Worm (Caenorhabditis elegans) whole organism, L2 larva: Measurements from ENCODE around the gene age-1.

Experiments
- C34F6.9 ChIP-seq: fragments of 150-350 bp; optimal IDR thresholded peaks from 2 replicates; lab custom pipeline; 2014; ENCODE audit warnings: missing biosample characterization, missing genetic modification characterization
- F13H6.1 ChIP-seq: sonication (generic microtip); optimal IDR thresholded peaks from 2 replicates; lab custom pipeline; 2016; ENCODE audit warnings: missing genetic modification characterization, missing compliant biosample characterization
- R02D3.7 ChIP-seq: fragments of 150-350 bp; optimal IDR thresholded peaks from 2 replicates; lab custom pipeline; 2014; ENCODE audit warnings: missing biosample characterization, missing genetic modification characterization
- Y55F3AM.14 ChIP-seq: fragments of 200-800 bp; sonication (Bioruptor generic); optimal IDR thresholded peaks from 2 replicates; lab custom pipeline; 2018; ENCODE audit warnings: mild to moderate bottlenecking, missing genetic modification characterization, missing compliant biosample characterization
- ZK546.5 ChIP-seq: sonication (generic microtip); optimal IDR thresholded peaks from 2 replicates; lab custom pipeline; 2017; ENCODE audit warnings: missing biosample characterization, missing genetic modification characterization
- alr-1 ChIP-seq: fragments of 150-350 bp; optimal IDR thresholded peaks from 2 replicates; lab custom pipeline; 2014; ENCODE audit warnings: missing biosample characterization, missing genetic modification characterization
- aly-2 ChIP-seq: fragments of 150-350 bp; optimal IDR thresholded peaks from 2 replicates; lab custom pipeline; 2014; ENCODE audit warnings: missing biosample characterization, missing genetic modification characterization
- ama-1 ChIP-seq: fragments of 150-350 bp; optimal IDR thresholded peaks from 2 replicates; lab custom pipeline; 2018; ENCODE audit warnings: inconsistent platforms
- blmp-1 ChIP-seq: sonication (generic microtip); optimal IDR thresholded peaks from 2 replicates; lab custom pipeline; 2017; ENCODE audit warnings: missing genetic modification characterization, mild to moderate bottlenecking, missing compliant biosample characterization, antibody characterized with exemption, moderate library complexity; ENCODE audit not compliant: insufficient read depth
- ceh-16 ChIP-seq: fragments of 150-350 bp; optimal IDR thresholded peaks from 2 replicates; lab custom pipeline; 2014; ENCODE audit warnings: missing biosample characterization, missing genetic modification characterization
- ceh-82 ChIP-seq: fragments of 150-350 bp; optimal IDR thresholded peaks from 2 replicates; lab custom pipeline; 2014; ENCODE audit warnings: missing biosample characterization, missing genetic modification characterization
- crh-2 ChIP-seq: sonication (generic microtip); optimal IDR thresholded peaks from 2 replicates; lab custom pipeline; 2017; ENCODE audit warnings: missing biosample characterization, missing genetic modification characterization
- dmd-4 ChIP-seq: sonication (generic microtip); optimal IDR thresholded peaks from 2 replicates; lab custom pipeline; 2017; ENCODE audit warnings: missing biosample characterization, missing genetic modification characterization
- egl-27 ChIP-seq: sonication (generic microtip); optimal IDR thresholded peaks from 3 replicates; lab custom pipeline; 2017; ENCODE audit warnings: missing biosample characterization, missing genetic modification reagents, missing genetic modification characterization
- elt-1 ChIP-seq: fragments of 150-350 bp; optimal IDR thresholded peaks from 2 replicates; lab custom pipeline; 2014; ENCODE audit warnings: missing biosample characterization, missing genetic modification characterization
- elt-3 ChIP-seq: sonication (generic microtip); optimal IDR thresholded peaks from 2 replicates; lab custom pipeline; 2017; ENCODE audit warnings: missing biosample characterization, missing genetic modification characterization
- fos-1 ChIP-seq: fragments of 150-350 bp; optimal IDR thresholded peaks from 2 replicates; lab custom pipeline; 2014; ENCODE audit warnings: missing biosample characterization, missing genetic modification characterization
- gmeb-1 ChIP-seq: fragments of 150-350 bp; optimal IDR thresholded peaks from 2 replicates; lab custom pipeline; 2014; ENCODE audit warnings: missing biosample characterization, missing genetic modification characterization
- lin-11 ChIP-seq: fragments of 150-350 bp; sonication (generic microtip); optimal IDR thresholded peaks from 2 replicates; lab custom pipeline; 2014; ENCODE audit warnings: missing biosample characterization, missing genetic modification characterization, inconsistent platforms, mixed read lengths
- lin-13 ChIP-seq: fragments of 150-350 bp; optimal IDR thresholded peaks from 2 replicates; lab custom pipeline; 2014; ENCODE audit warnings: missing biosample characterization, missing genetic modification reagents, missing genetic modification characterization
- lin-39 ChIP-seq: fragments of 150-350 bp; optimal IDR thresholded peaks from 2 replicates; lab custom pipeline; 2014; ENCODE audit warnings: missing biosample characterization, missing genetic modification reagents, missing genetic modification characterization
- lsy-2 ChIP-seq, 2 experiments: fragments of 150-350 bp in 1 of 2; sonication (generic microtip) in 1 of 2; optimal IDR thresholded peaks; 2 replicates each; lab custom pipeline; 2014 to 2017; ENCODE audit warnings: missing biosample characterization in 2 of 2, missing genetic modification characterization in 2 of 2
- mab-5 ChIP-seq: fragments of 150-350 bp; optimal IDR thresholded peaks from 2 replicates; lab custom pipeline; 2014; ENCODE audit warnings: missing biosample characterization, missing genetic modification characterization
- mbf-1 ChIP-seq: sonication (generic microtip); optimal IDR thresholded peaks from 2 replicates; lab custom pipeline; 2017; ENCODE audit warnings: missing biosample characterization, missing genetic modification characterization
- mdl-1 ChIP-seq, 2 experiments: fragments of 150-350 bp in 1 of 2; sonication (generic microtip) in 1 of 2; optimal IDR thresholded peaks; 2 replicates each; lab custom pipeline; 2017; ENCODE audit warnings: missing biosample characterization in 2 of 2, missing genetic modification characterization in 2 of 2
- nhr-10 ChIP-seq: sonication (generic microtip); optimal IDR thresholded peaks from 2 replicates; lab custom pipeline; 2017; ENCODE audit warnings: missing biosample characterization, missing genetic modification characterization
- nhr-11 ChIP-seq: fragments of 150-350 bp; optimal IDR thresholded peaks from 2 replicates; lab custom pipeline; 2014; ENCODE audit warnings: missing biosample characterization, missing genetic modification characterization
- nhr-12 ChIP-seq: fragments of 150-350 bp; optimal IDR thresholded peaks from 2 replicates; lab custom pipeline; 2014; ENCODE audit warnings: missing biosample characterization, missing genetic modification characterization
- nhr-129 ChIP-seq: fragments of 150-350 bp; optimal IDR thresholded peaks from 2 replicates; lab custom pipeline; 2014; ENCODE audit warnings: missing biosample characterization, missing genetic modification characterization
- nhr-21 ChIP-seq: fragments of 150-350 bp; optimal IDR thresholded peaks from 2 replicates; lab custom pipeline; 2014; ENCODE audit warnings: missing biosample characterization, missing genetic modification characterization
- nhr-23 ChIP-seq: fragments of 150-350 bp; optimal IDR thresholded peaks from 2 replicates; lab custom pipeline; 2014; ENCODE audit warnings: missing biosample characterization, missing genetic modification reagents, missing genetic modification characterization
- nhr-237 ChIP-seq: fragments of 150-350 bp; optimal IDR thresholded peaks from 2 replicates; lab custom pipeline; 2014; ENCODE audit warnings: missing biosample characterization, missing genetic modification characterization
- nhr-25 ChIP-seq: fragments of 150-350 bp; sonication (generic microtip); optimal IDR thresholded peaks from 3 replicates; lab custom pipeline; 2014; ENCODE audit warnings: missing biosample characterization, missing genetic modification characterization
- nhr-6 ChIP-seq: fragments of 150-350 bp; optimal IDR thresholded peaks from 2 replicates; lab custom pipeline; 2014; ENCODE audit warnings: missing biosample characterization, missing genetic modification characterization
- nhr-77 ChIP-seq: fragments of 150-350 bp; optimal IDR thresholded peaks from 2 replicates; lab custom pipeline; 2014; ENCODE audit warnings: missing biosample characterization, missing genetic modification characterization
- peb-1 ChIP-seq: fragments of 150-350 bp; optimal IDR thresholded peaks from 2 replicates; lab custom pipeline; 2014; ENCODE audit warnings: missing biosample characterization, missing genetic modification characterization
- sem-4 ChIP-seq: fragments of 150-350 bp; optimal IDR thresholded peaks from 2 replicates; lab custom pipeline; 2014; ENCODE audit warnings: missing biosample characterization, missing genetic modification reagents, missing genetic modification characterization
- skn-1 ChIP-seq: sonication (generic microtip); optimal IDR thresholded peaks from 2 replicates; lab custom pipeline; 2017; ENCODE audit warnings: missing biosample characterization, missing genetic modification characterization
- sma-3 ChIP-seq: sonication (generic microtip); optimal IDR thresholded peaks from 2 replicates; lab custom pipeline; 2016; ENCODE audit warnings: missing genetic modification reagents, missing genetic modification characterization, missing compliant biosample characterization
- sma-9 ChIP-seq, 2 experiments: fragments of 150-350 bp in 1 of 2; sonication (generic microtip) in 1 of 2; optimal IDR thresholded peaks; 2 replicates each; lab custom pipeline; 2014 to 2016; ENCODE audit warnings: missing genetic modification characterization in 2 of 2, mild to moderate bottlenecking in 1 of 2, missing biosample characterization in 1 of 2, missing compliant biosample characterization in 1 of 2, missing genetic modification reagents in 1 of 2, moderate library complexity in 1 of 2
- snpc-4 ChIP-seq: fragments of 150-350 bp; optimal IDR thresholded peaks from 2 replicates; lab custom pipeline; 2014; ENCODE audit warnings: missing biosample characterization, missing genetic modification characterization
- unc-39 ChIP-seq: fragments of 150-350 bp; optimal IDR thresholded peaks from 2 replicates; lab custom pipeline; 2014; ENCODE audit warnings: missing biosample characterization, missing genetic modification characterization
- unc-55 ChIP-seq: fragments of 150-350 bp; sonication (generic microtip); optimal IDR thresholded peaks from 3 replicates; lab custom pipeline; 2014; ENCODE audit warnings: missing biosample characterization, missing genetic modification reagents, missing genetic modification characterization
- unc-62 ChIP-seq: fragments of 150-350 bp; optimal IDR thresholded peaks from 2 replicates; lab custom pipeline; 2014; ENCODE audit warnings: missing biosample characterization, missing genetic modification reagents, missing genetic modification characterization
- zag-1 ChIP-seq: fragments of 150-350 bp; optimal IDR thresholded peaks from 2 replicates; lab custom pipeline; 2014; ENCODE audit warnings: missing biosample characterization, missing genetic modification characterization
- ztf-1 ChIP-seq: fragments of 200-800 bp; sonication (Bioruptor generic); conservative IDR thresholded peaks from 2 replicates; pipeline ENCODE4 v1.3.6; 2022; ENCODE audit warnings: missing genetic modification characterization, missing compliant biosample characterization
- ztf-11 ChIP-seq: sonication (generic microtip); optimal IDR thresholded peaks from 2 replicates; lab custom pipeline; 2017; ENCODE audit warnings: missing biosample characterization, missing genetic modification characterization
- ztf-4 ChIP-seq: fragments of 150-350 bp; optimal IDR thresholded peaks from 2 replicates; lab custom pipeline; 2014; ENCODE audit warnings: missing biosample characterization, missing genetic modification characterization

The age-1 gene

ce11 chrII:11486698-11487234 lies 40.1 kb downstream of the age-1 start, which contains the start of gene ttr-18:
TSS of gene ttr-18 (minus strand) at chrII:11486748.
- TF ChIP-seq nhr-25 (tag; lab: Kevin White, UChicago), result peak; percentile 19
- peak; percentile 13 for TF ChIP-seq sma-3 (GFP tag; lab: Kevin White, UChicago)
- TF ChIP-seq R02D3.7 (tag; lab: Kevin White, UChicago), result no peak
- no peak for TF ChIP-seq ama-1

- TF ChIP-seq peb-1 (tag; lab: Kevin White, UChicago) (no peak), snpc-4 (tag; lab: Kevin White, UChicago) (no peak), blmp-1 (tag; lab: Kevin White, UChicago) (peak; percentile 8), lin-39 (tag; lab: Kevin White, UChicago) (no peak), gmeb-1 (tag; lab: Kevin White, UChicago) (no peak), ceh-16 (tag; lab: Kevin White, UChicago) (no peak), nhr-237 (no peak)
- TF ChIP-seq, all 48 proteins: peak for 1
Measured at ce11 chrII:11485200-11485599, 41.7 kb downstream of the age-1 start, which contains the start of gene twk-5. TSS of gene twk-5 (minus strand) at chrII:11485300.

- TF ChIP-seq peb-1 (tag; lab: Kevin White, UChicago), result no peak
- TF ChIP-seq elt-1 (tag; lab: Kevin White, UChicago), result no peak
- no peak for TF ChIP-seq nhr-23 (tag; lab: Kevin White, UChicago)
- TF ChIP-seq nhr-6 (tag; lab: Kevin White, UChicago), result peak; percentile 23
- TF ChIP-seq gmeb-1 (tag; lab: Kevin White, UChicago), result peak; percentile 56
- no peak for TF ChIP-seq ama-1
- TF ChIP-seq Y55F3AM.14 (GFP tag; lab: Kevin White, UChicago), result peak; percentile 85
- no peak for TF ChIP-seq nhr-12 (tag; lab: Kevin White, UChicago)
- peak; percentile 59 for TF ChIP-seq ztf-4
- no peak for TF ChIP-seq unc-62
- TF ChIP-seq F13H6.1 (tag; lab: Kevin White, UChicago), result peak; percentile 48
- TF ChIP-seq ceh-82 (tag; lab: Kevin White, UChicago), result peak; percentile 59
- TF ChIP-seq lin-13, result no peak
- no peak for TF ChIP-seq elt-3 (tag; lab: Kevin White, UChicago)
- peak; percentile 54 for TF ChIP-seq mab-5
- no peak for TF ChIP-seq aly-2 (tag; lab: Kevin White, UChicago)
- TF ChIP-seq ceh-16 (tag; lab: Kevin White, UChicago), result peak; percentile 13
- TF ChIP-seq nhr-129 (tag; lab: Kevin White, UChicago), result peak; percentile 88
- TF ChIP-seq R02D3.7 (tag; lab: Kevin White, UChicago), result no peak
- no peak for TF ChIP-seq sem-4 (tag; lab: Kevin White, UChicago)
- peak; percentile 70 for TF ChIP-seq fos-1 (tag; lab: Kevin White, UChicago)
- TF ChIP-seq nhr-237, result no peak
- TF ChIP-seq C34F6.9 (tag; lab: Kevin White, UChicago), result peak; percentile 78
- no peak for TF ChIP-seq nhr-10 (tag; lab: Kevin White, UChicago)
- TF ChIP-seq alr-1 (tag; lab: Kevin White, UChicago), result no peak
- TF ChIP-seq zag-1 (tag; lab: Kevin White, UChicago), result peak; percentile 1
- no peak for TF ChIP-seq blmp-1 (tag; lab: Kevin White, UChicago)
- peak; percentile 19 for TF ChIP-seq snpc-4 (tag; lab: Kevin White, UChicago)
- TF ChIP-seq nhr-77 (tag; lab: Kevin White, UChicago), result no peak
- TF ChIP-seq dmd-4 (tag; lab: Kevin White, UChicago), result no peak
- TF ChIP-seq mdl-1 (tag; optimal IDR thresholded peaks at IDR 0.05; lab: Kevin White, UChicago), result peak; percentile 25 to 64
- no peak for TF ChIP-seq skn-1 (tag; lab: Kevin White, UChicago)
- TF ChIP-seq sma-3 (GFP tag; lab: Kevin White, UChicago), result peak; percentile 67
- no peak for TF ChIP-seq ztf-11 (tag; lab: Kevin White, UChicago)
- TF ChIP-seq ztf-1, result no peak
- no peak for TF ChIP-seq unc-39 (tag; lab: Kevin White, UChicago)
- TF ChIP-seq mbf-1, result no peak
- peak; percentile 79 for TF ChIP-seq nhr-21 (tag; lab: Kevin White, UChicago)
- TF ChIP-seq sma-9 (GFP tag; optimal IDR thresholded peaks at IDR 0.05; lab: Kevin White, UChicago), result peak; percentile 72
- TF ChIP-seq sma-9 (tag; optimal IDR thresholded peaks at IDR 0.05; lab: Kevin White, UChicago), result no peak
- peak; percentile 48 to 88 for TF ChIP-seq lsy-2 (tag; optimal IDR thresholded peaks at IDR 0.05; lab: Kevin White, UChicago)
- peak; percentile 39 for TF ChIP-seq nhr-11
- TF ChIP-seq egl-27 (tag; lab: Kevin White, UChicago), result peak; percentile 35
- TF ChIP-seq lin-39 (tag; lab: Kevin White, UChicago), result no peak
- TF ChIP-seq unc-55 (GFP tag; lab: Kevin White, UChicago), result peak; percentile 74
- TF ChIP-seq crh-2, result peak; percentile 63
- TF ChIP-seq ZK546.5, result no peak
- TF ChIP-seq lin-11 (tag; lab: Kevin White, UChicago), result peak; percentile 92
- peak; percentile 58 for TF ChIP-seq nhr-25 (tag; lab: Kevin White, UChicago)
Measured at ce11 chrII:11484600-11484999, 42.3 kb downstream of the age-1 start.
